Fruit fly (Drosophila melanogaster) whole organism, prepupa: ENCODE measurements around the gene Gbs-70E.

ENCODE experiments used
- CG10631 ChIP-seq: fragments of 200-800 bp; sonication (Bioruptor generic); optimal IDR thresholded peaks from 2 replicates; lab custom pipeline; 2016; ENCODE audit warnings: missing biosample characterization, missing genetic modification characterization
- CG10669 ChIP-seq: fragments of 200-800 bp; sonication (Bioruptor generic); optimal IDR thresholded peaks from 3 replicates; lab custom pipeline; 2018; ENCODE audit warnings: missing biosample characterization, mild to moderate bottlenecking, missing genetic modification characterization, moderate library complexity
- CG11762 ChIP-seq: fragments of 200-800 bp; sonication (Bioruptor generic); optimal IDR thresholded peaks from 3 replicates; lab custom pipeline; 2016; ENCODE audit warnings: missing biosample characterization, missing genetic modification characterization; ENCODE audit not compliant: insufficient read depth
- CG11902 ChIP-seq: fragments of 200-800 bp; sonication (Bioruptor generic); optimal IDR thresholded peaks from 3 replicates; lab custom pipeline; 2016; ENCODE audit warnings: missing biosample characterization, missing genetic modification characterization
- CG15336 ChIP-seq: fragments of 200-800 bp; sonication (Bioruptor generic); IDR thresholded peaks from 2 replicates; pipeline ENCODE4 v1.3.6; 2022; ENCODE audit warnings: missing biosample characterization, missing genetic modification characterization
- CG3919 ChIP-seq: fragments of 200-800 bp; sonication (Bioruptor generic); optimal IDR thresholded peaks from 3 replicates; lab custom pipeline; 2016; ENCODE audit warnings: missing biosample characterization, missing genetic modification characterization
- CG4318 ChIP-seq: fragments of 200-800 bp; sonication (Bioruptor generic); optimal IDR thresholded peaks from 3 replicates; lab custom pipeline; 2017; ENCODE audit warnings: missing biosample characterization, mild to moderate bottlenecking, missing genetic modification characterization
- CG6163 ChIP-seq: fragments of 200-800 bp; sonication (Bioruptor generic); IDR thresholded peaks from 3 replicates; pipeline ENCODE4 v1.3.6; 2022; ENCODE audit warnings: missing biosample characterization, missing genetic modification characterization
- CG6808 ChIP-seq: fragments of 200-800 bp; sonication (Bioruptor generic); optimal IDR thresholded peaks from 3 replicates; lab custom pipeline; 2017; ENCODE audit warnings: missing biosample characterization, missing genetic modification characterization, mild to moderate bottlenecking, moderate library complexity, missing genetic modification reagents
- CG6854 ChIP-seq: fragments of 200-800 bp; sonication (Bioruptor generic); optimal IDR thresholded peaks from 2 replicates; lab custom pipeline; 2017; ENCODE audit warnings: missing biosample characterization, mild to moderate bottlenecking, missing genetic modification characterization
- CG7368 ChIP-seq: fragments of 200-800 bp; sonication (Bioruptor generic); optimal IDR thresholded peaks from 3 replicates; lab custom pipeline; 2016; ENCODE audit warnings: missing biosample characterization, missing genetic modification characterization
- CG8319 ChIP-seq: fragments of 200-800 bp; sonication (Bioruptor generic); optimal IDR thresholded peaks from 3 replicates; lab custom pipeline; 2016; ENCODE audit warnings: missing biosample characterization, missing genetic modification characterization
- CG8632 ChIP-seq: fragments of 200-800 bp; sonication (Bioruptor generic); optimal IDR thresholded peaks from 3 replicates; lab custom pipeline; 2016; ENCODE audit warnings: missing biosample characterization, missing genetic modification characterization
- Eip93F ChIP-seq: fragments of 200-800 bp; sonication (Bioruptor generic); optimal IDR thresholded peaks from 2 replicates; lab custom pipeline; 2016; ENCODE audit warnings: missing biosample characterization, mild to moderate bottlenecking, missing genetic modification characterization
- Ets21C ChIP-seq: fragments of 200-800 bp; sonication (Bioruptor generic); optimal IDR thresholded peaks from 3 replicates; lab custom pipeline; 2016; ENCODE audit warnings: missing biosample characterization, missing genetic modification characterization
- Ets96B ChIP-seq: fragments of 200-800 bp; optimal IDR thresholded peaks from 2 replicates; lab custom pipeline; 2019; ENCODE audit warnings: missing biosample characterization, mild to moderate bottlenecking, missing genetic modification characterization, moderate library complexity
- Hr4 ChIP-seq: fragments of 200-800 bp; sonication (Bioruptor generic); optimal IDR thresholded peaks from 3 replicates; lab custom pipeline; 2016; ENCODE audit warnings: missing biosample characterization, missing genetic modification characterization
- Met ChIP-seq: fragments of 200-800 bp; sonication (Bioruptor generic); optimal IDR thresholded peaks from 3 replicates; lab custom pipeline; 2016; ENCODE audit warnings: missing biosample characterization, missing genetic modification characterization
- Smox ChIP-seq: fragments of 200-800 bp; sonication (Bioruptor generic); optimal IDR thresholded peaks from 3 replicates; lab custom pipeline; 2016; ENCODE audit warnings: missing biosample characterization, missing genetic modification characterization
- Sox14 ChIP-seq: fragments of 200-800 bp; sonication (Bioruptor generic); optimal IDR thresholded peaks from 3 replicates; lab custom pipeline; 2016; ENCODE audit warnings: missing biosample characterization, missing genetic modification characterization
- cyc ChIP-seq: fragments of 200-800 bp; sonication (Bioruptor generic); optimal IDR thresholded peaks from 3 replicates; lab custom pipeline; 2016; ENCODE audit warnings: missing biosample characterization, missing genetic modification characterization
- dac ChIP-seq: fragments of 200-800 bp; sonication (Bioruptor generic); optimal IDR thresholded peaks from 2 replicates; lab custom pipeline; 2017; ENCODE audit warnings: missing biosample characterization, mild to moderate bottlenecking, missing genetic modification characterization
- dsx ChIP-seq: fragments of 200-800 bp; optimal IDR thresholded peaks from 3 replicates; lab custom pipeline; 2019; ENCODE audit warnings: missing biosample characterization, mild to moderate bottlenecking, missing genetic modification characterization, moderate library complexity; ENCODE audit not compliant: poor library complexity, severe bottlenecking
- esn ChIP-seq: fragments of 200-800 bp; sonication (Bioruptor generic); optimal IDR thresholded peaks from 2 replicates; lab custom pipeline; 2016; ENCODE audit warnings: missing biosample characterization, mild to moderate bottlenecking, missing genetic modification characterization, moderate library complexity
- fkh ChIP-seq: fragments of 200-800 bp; sonication (Bioruptor generic); optimal IDR thresholded peaks from 3 replicates; lab custom pipeline; 2017; ENCODE audit warnings: missing biosample characterization, mild to moderate bottlenecking, missing genetic modification characterization, moderate library complexity
- lz ChIP-seq: fragments of 200-800 bp; sonication (Bioruptor generic); optimal IDR thresholded peaks from 3 replicates; lab custom pipeline; 2016; ENCODE audit warnings: missing biosample characterization, missing genetic modification characterization
- pdm3 ChIP-seq: fragments of 200-800 bp; sonication (Bioruptor generic); optimal IDR thresholded peaks from 3 replicates; lab custom pipeline; 2016; ENCODE audit warnings: missing biosample characterization, missing genetic modification characterization
- salr ChIP-seq, 2 experiments: fragments of 200-800 bp; sonication (Bioruptor generic); optimal IDR thresholded peaks; 3 replicates each; lab custom pipeline; 2016 to 2018; ENCODE audit warnings: missing biosample characterization in 2 of 2, missing genetic modification characterization in 2 of 2, mild to moderate bottlenecking in 1 of 2
- svp ChIP-seq: fragments of 200-800 bp; sonication (Bioruptor generic); peaks from one replicate; lab custom pipeline; 2016; ENCODE audit warnings: missing biosample characterization, missing genetic modification characterization

Gbs-70E gene

dm6 chr3L:14552925-14553239, 2.1 kb upstream of the Gbs-70E start (continued):
- TF ChIP-seq CG7368 (GFP tag; lab: Kevin White, UChicago): peak; percentile 93
- TF ChIP-seq Ets96B (tag; lab: Kevin White, UChicago): peak; percentile 98
- peak; percentile 51 for TF ChIP-seq Smox (GFP tag; lab: Kevin White, UChicago)
- peak; percentile 93 for TF ChIP-seq CG11762
- peak; percentile 96 for TF ChIP-seq CG6808 (GFP tag; lab: Kevin White, UChicago)
- peak; percentile 98 for TF ChIP-seq CG3919 (GFP tag; lab: Kevin White, UChicago)
- TF ChIP-seq CG6163 (GFP tag; lab: Robert Waterston, UW): peak; percentile 98
- TF ChIP-seq, all 60 proteins: peak for 55

dm6 chr3L:14552041-14552924, 1.5 kb upstream of the Gbs-70E start:
- no peak for TF ChIP-seq lz (GFP tag; lab: Kevin White, UChicago)
- TF ChIP-seq esn (GFP tag; lab: Kevin White, UChicago): no peak
- TF ChIP-seq CG8632 (GFP tag; lab: Kevin White, UChicago): no peak
- no peak for TF ChIP-seq svp (GFP tag; lab: Kevin White, UChicago)
- TF ChIP-seq CG6854 (GFP tag; lab: Kevin White, UChicago): no peak

DNA sequence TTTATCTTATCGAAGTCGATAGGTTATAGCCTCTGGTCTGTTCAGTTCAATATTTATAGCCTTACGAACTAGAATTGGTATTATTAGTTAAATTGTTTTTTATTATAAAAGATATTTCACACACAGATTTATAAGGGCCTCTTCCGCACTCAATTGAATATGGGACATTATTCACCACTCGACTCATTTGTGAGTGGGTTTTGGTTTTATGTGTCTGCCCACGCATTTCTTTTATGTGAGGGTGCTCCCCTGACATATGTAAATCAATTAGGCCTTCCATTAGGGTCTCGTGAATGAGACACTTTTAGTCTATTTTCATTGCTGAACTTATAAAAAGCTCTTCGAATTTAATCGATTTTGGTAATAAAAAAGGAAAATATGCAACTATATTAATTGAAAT, 846 bp upstream of the Gbs-70E start:
- TF ChIP-seq CG10669: no peak
- no peak for TF ChIP-seq Smox (GFP tag; lab: Kevin White, UChicago)
- TF ChIP-seq Eip93F (GFP tag; lab: Kevin White, UChicago): no peak
- TF ChIP-seq dac (GFP tag; lab: Kevin White, UChicago): no peak
- no peak for TF ChIP-seq CG11902
- no peak for TF ChIP-seq CG6808 (GFP tag; lab: Kevin White, UChicago)
- TF ChIP-seq pdm3 (GFP tag; lab: Kevin White, UChicago): no peak
- no peak for TF ChIP-seq CG4318 (GFP tag; lab: Kevin White, UChicago)
- TF ChIP-seq esn (GFP tag; lab: Kevin White, UChicago): no peak
- TF ChIP-seq dsx (GFP tag; lab: Kevin White, UChicago): no peak
- TF ChIP-seq, all 60 proteins: peak for 0

dm6 chr3L:14549958-14550357, 817 bp downstream of the Gbs-70E start:
- no peak for TF ChIP-seq CG8632 (GFP tag; lab: Kevin White, UChicago)
- TF ChIP-seq Hr4 (GFP tag; lab: Kevin White, UChicago): no peak
- TF ChIP-seq Met (GFP tag; lab: Kevin White, UChicago): no peak
- TF ChIP-seq CG10631 (GFP tag; lab: Kevin White, UChicago): no peak
- no peak for TF ChIP-seq CG10669
- TF ChIP-seq CG11762: no peak
- no peak for TF ChIP-seq CG3919 (GFP tag; lab: Kevin White, UChicago)
- TF ChIP-seq CG4318 (GFP tag; lab: Kevin White, UChicago): no peak
- TF ChIP-seq CG15336 (GFP tag; lab: Robert Waterston, UW): no peak
- no peak for TF ChIP-seq cyc
- no peak for TF ChIP-seq salr (GFP tag; optimal IDR thresholded peaks at IDR 0.05; lab: Kevin White, UChicago)
- no peak for TF ChIP-seq Sox14 (GFP tag; lab: Kevin White, UChicago)
- no peak for TF ChIP-seq CG8319 (GFP tag; lab: Kevin White, UChicago)

dm6 chr3L:14549215-14549614, 1.6 kb downstream of the Gbs-70E start:
- no peak for TF ChIP-seq Ets21C
- peak; percentile 64 for TF ChIP-seq fkh (GFP tag; lab: Kevin White, UChicago)
- TF ChIP-seq, all 60 proteins: peak for 1
